Fruit fly (Drosophila melanogaster) whole organism, prepupa: ENCODE results near the gene Spase25.

ENCODE experiments used
- Blimp-1 ChIP-seq: fragments of 200-800 bp; sonication (Bioruptor generic); optimal IDR thresholded peaks from 3 replicates; lab custom pipeline; 2017; ENCODE audit warnings: missing biosample characterization, missing genetic modification characterization, mild to moderate bottlenecking, moderate library complexity, missing genetic modification reagents
- CG10631 ChIP-seq: fragments of 200-800 bp; sonication (Bioruptor generic); optimal IDR thresholded peaks from 2 replicates; lab custom pipeline; 2016; ENCODE audit warnings: missing biosample characterization, missing genetic modification characterization
- CG10669 ChIP-seq: fragments of 200-800 bp; sonication (Bioruptor generic); optimal IDR thresholded peaks from 3 replicates; lab custom pipeline; 2018; ENCODE audit warnings: missing biosample characterization, mild to moderate bottlenecking, missing genetic modification characterization, moderate library complexity
- CG11294 ChIP-seq: fragments of 200-800 bp; sonication (Bioruptor generic); IDR thresholded peaks from 2 replicates; pipeline ENCODE4 v1.3.6; 2022; ENCODE audit warnings: missing biosample characterization, missing genetic modification characterization
- CG11902 ChIP-seq: fragments of 200-800 bp; sonication (Bioruptor generic); optimal IDR thresholded peaks from 3 replicates; lab custom pipeline; 2016; ENCODE audit warnings: missing biosample characterization, missing genetic modification characterization
- CG15336 ChIP-seq: fragments of 200-800 bp; sonication (Bioruptor generic); IDR thresholded peaks from 2 replicates; pipeline ENCODE4 v1.3.6; 2022; ENCODE audit warnings: missing biosample characterization, missing genetic modification characterization
- CG31627 ChIP-seq: fragments of 200-800 bp; sonication (Bioruptor generic); optimal IDR thresholded peaks from 3 replicates; lab custom pipeline; 2016; ENCODE audit warnings: missing biosample characterization, missing genetic modification characterization
- CG34406 ChIP-seq: fragments of 200-800 bp; sonication (Bioruptor generic); optimal IDR thresholded peaks from 3 replicates; lab custom pipeline; 2016; ENCODE audit warnings: missing biosample characterization, missing genetic modification characterization
- CG4318 ChIP-seq: fragments of 200-800 bp; sonication (Bioruptor generic); optimal IDR thresholded peaks from 3 replicates; lab custom pipeline; 2017; ENCODE audit warnings: missing biosample characterization, mild to moderate bottlenecking, missing genetic modification characterization
- CG6163 ChIP-seq: fragments of 200-800 bp; sonication (Bioruptor generic); IDR thresholded peaks from 3 replicates; pipeline ENCODE4 v1.3.6; 2022; ENCODE audit warnings: missing biosample characterization, missing genetic modification characterization
- CG6276 ChIP-seq: fragments of 200-800 bp; sonication (Bioruptor generic); optimal IDR thresholded peaks from 2 replicates; lab custom pipeline; 2017; ENCODE audit warnings: missing biosample characterization, mild to moderate bottlenecking, missing genetic modification characterization
- CG6792 ChIP-seq: fragments of 200-800 bp; sonication (Bioruptor generic); optimal IDR thresholded peaks from 3 replicates; lab custom pipeline; 2016; ENCODE audit warnings: missing biosample characterization, missing genetic modification characterization
- CG6808 ChIP-seq: fragments of 200-800 bp; sonication (Bioruptor generic); optimal IDR thresholded peaks from 3 replicates; lab custom pipeline; 2017; ENCODE audit warnings: missing biosample characterization, missing genetic modification characterization, mild to moderate bottlenecking, moderate library complexity, missing genetic modification reagents
- CG6854 ChIP-seq: fragments of 200-800 bp; sonication (Bioruptor generic); optimal IDR thresholded peaks from 2 replicates; lab custom pipeline; 2017; ENCODE audit warnings: missing biosample characterization, mild to moderate bottlenecking, missing genetic modification characterization
- CG7368 ChIP-seq: fragments of 200-800 bp; sonication (Bioruptor generic); optimal IDR thresholded peaks from 3 replicates; lab custom pipeline; 2016; ENCODE audit warnings: missing biosample characterization, missing genetic modification characterization
- CG8119 ChIP-seq: fragments of 200-800 bp; sonication (Bioruptor generic); IDR thresholded peaks from 3 replicates; pipeline ENCODE4 v1.3.6; 2022; ENCODE audit warnings: missing biosample characterization, missing genetic modification characterization
- CG8319 ChIP-seq: fragments of 200-800 bp; sonication (Bioruptor generic); optimal IDR thresholded peaks from 3 replicates; lab custom pipeline; 2016; ENCODE audit warnings: missing biosample characterization, missing genetic modification characterization
- CG8632 ChIP-seq: fragments of 200-800 bp; sonication (Bioruptor generic); optimal IDR thresholded peaks from 3 replicates; lab custom pipeline; 2016; ENCODE audit warnings: missing biosample characterization, missing genetic modification characterization
- CG9139 ChIP-seq: fragments of 200-800 bp; sonication (Bioruptor generic); optimal IDR thresholded peaks from 3 replicates; lab custom pipeline; 2017; ENCODE audit warnings: missing biosample characterization, mild to moderate bottlenecking, missing genetic modification characterization
- Eip75B ChIP-seq: fragments of 200-800 bp; sonication (Bioruptor generic); optimal IDR thresholded peaks from 3 replicates; lab custom pipeline; 2016; ENCODE audit warnings: missing biosample characterization, missing genetic modification characterization
- Ets21C ChIP-seq: fragments of 200-800 bp; sonication (Bioruptor generic); optimal IDR thresholded peaks from 3 replicates; lab custom pipeline; 2016; ENCODE audit warnings: missing biosample characterization, missing genetic modification characterization
- Gug ChIP-seq: fragments of 200-800 bp; sonication (Bioruptor generic); IDR thresholded peaks from 2 replicates; pipeline ENCODE4 v1.3.6; 2022; ENCODE audit warnings: missing biosample characterization, missing genetic modification characterization
- Hr38 ChIP-seq: sonication (Bioruptor generic); optimal IDR thresholded peaks from 2 replicates; lab custom pipeline; 2016; ENCODE audit warnings: missing biosample characterization, missing genetic modification characterization
- Hr39 ChIP-seq: fragments of 200-800 bp; sonication (Bioruptor generic); optimal IDR thresholded peaks from 2 replicates; lab custom pipeline; 2016; ENCODE audit warnings: missing biosample characterization, missing genetic modification characterization
- Hr4 ChIP-seq: fragments of 200-800 bp; sonication (Bioruptor generic); optimal IDR thresholded peaks from 3 replicates; lab custom pipeline; 2016; ENCODE audit warnings: missing biosample characterization, missing genetic modification characterization
- Lpt ChIP-seq: fragments of 200-800 bp; sonication (Bioruptor generic); optimal IDR thresholded peaks from 3 replicates; lab custom pipeline; 2016; ENCODE audit warnings: missing biosample characterization, missing genetic modification characterization
- Met ChIP-seq: fragments of 200-800 bp; sonication (Bioruptor generic); optimal IDR thresholded peaks from 3 replicates; lab custom pipeline; 2016; ENCODE audit warnings: missing biosample characterization, missing genetic modification characterization
- OdsH ChIP-seq: fragments of 200-800 bp; sonication (Bioruptor generic); optimal IDR thresholded peaks from 3 replicates; lab custom pipeline; 2016; ENCODE audit warnings: missing biosample characterization, missing genetic modification characterization
- Sox102F ChIP-seq: fragments of 200-800 bp; sonication (Bioruptor generic); optimal IDR thresholded peaks from 2 replicates; lab custom pipeline; 2016; ENCODE audit warnings: missing biosample characterization, mild to moderate bottlenecking, missing genetic modification characterization
- Sox14 ChIP-seq: fragments of 200-800 bp; sonication (Bioruptor generic); optimal IDR thresholded peaks from 3 replicates; lab custom pipeline; 2016; ENCODE audit warnings: missing biosample characterization, missing genetic modification characterization
- Sox15 ChIP-seq: fragments of 200-800 bp; sonication (Bioruptor generic); optimal IDR thresholded peaks from 3 replicates; lab custom pipeline; 2016; ENCODE audit warnings: missing biosample characterization, missing genetic modification characterization
- achi ChIP-seq: fragments of 200-800 bp; sonication (Bioruptor generic); optimal IDR thresholded peaks from 3 replicates; lab custom pipeline; 2016; ENCODE audit warnings: missing biosample characterization, missing genetic modification characterization
- dac ChIP-seq: fragments of 200-800 bp; sonication (Bioruptor generic); optimal IDR thresholded peaks from 2 replicates; lab custom pipeline; 2017; ENCODE audit warnings: missing biosample characterization, mild to moderate bottlenecking, missing genetic modification characterization
- dsx ChIP-seq: fragments of 200-800 bp; optimal IDR thresholded peaks from 3 replicates; lab custom pipeline; 2019; ENCODE audit warnings: missing biosample characterization, mild to moderate bottlenecking, missing genetic modification characterization, moderate library complexity; ENCODE audit not compliant: poor library complexity, severe bottlenecking
- eg ChIP-seq: fragments of 200-800 bp; sonication (Bioruptor generic); IDR thresholded peaks from 3 replicates; pipeline ENCODE4 v1.3.6; 2022; ENCODE audit warnings: missing biosample characterization, missing genetic modification characterization
- esn ChIP-seq: fragments of 200-800 bp; sonication (Bioruptor generic); optimal IDR thresholded peaks from 2 replicates; lab custom pipeline; 2016; ENCODE audit warnings: missing biosample characterization, mild to moderate bottlenecking, missing genetic modification characterization, moderate library complexity
- fd59A ChIP-seq: fragments of 200-800 bp; sonication (Bioruptor generic); optimal IDR thresholded peaks from 2 replicates; lab custom pipeline; 2017; ENCODE audit warnings: missing biosample characterization, mild to moderate bottlenecking, missing genetic modification characterization, missing genetic modification reagents
- fd85E ChIP-seq: fragments of 200-800 bp; sonication (Bioruptor generic); optimal IDR thresholded peaks from 3 replicates; lab custom pipeline; 2016; ENCODE audit warnings: missing biosample characterization, missing genetic modification characterization
- lz ChIP-seq: fragments of 200-800 bp; sonication (Bioruptor generic); optimal IDR thresholded peaks from 3 replicates; lab custom pipeline; 2016; ENCODE audit warnings: missing biosample characterization, missing genetic modification characterization
- net ChIP-seq: fragments of 200-800 bp; sonication (Bioruptor generic); optimal IDR thresholded peaks from 3 replicates; lab custom pipeline; 2016; ENCODE audit warnings: missing biosample characterization, missing genetic modification characterization
- pdm3 ChIP-seq: fragments of 200-800 bp; sonication (Bioruptor generic); optimal IDR thresholded peaks from 3 replicates; lab custom pipeline; 2016; ENCODE audit warnings: missing biosample characterization, missing genetic modification characterization
- salr ChIP-seq, 2 experiments: fragments of 200-800 bp; sonication (Bioruptor generic); optimal IDR thresholded peaks; 3 replicates each; lab custom pipeline; 2016 to 2018; ENCODE audit warnings: missing biosample characterization in 2 of 2, missing genetic modification characterization in 2 of 2, mild to moderate bottlenecking in 1 of 2
- spab ChIP-seq: fragments of 200-800 bp; sonication (Bioruptor generic); optimal IDR thresholded peaks from 2 replicates; lab custom pipeline; 2017; ENCODE audit warnings: missing biosample characterization, mild to moderate bottlenecking, missing genetic modification characterization, missing genetic modification reagents
- ss ChIP-seq, 2 experiments: fragments of 200-800 bp; sonication (Bioruptor generic); optimal IDR thresholded peaks; 2 replicates in 1 of 2; 3 replicates in 1 of 2; lab custom pipeline; 2017 to 2018; ENCODE audit warnings: mild to moderate bottlenecking in 2 of 2, missing biosample characterization in 2 of 2, missing genetic modification characterization in 2 of 2, moderate library complexity in 1 of 2
- topi ChIP-seq: fragments of 200-800 bp; sonication (Bioruptor generic); optimal IDR thresholded peaks from 3 replicates; lab custom pipeline; 2016; ENCODE audit warnings: missing biosample characterization, missing genetic modification characterization
- vri ChIP-seq: fragments of 200-800 bp; sonication (Bioruptor generic); optimal IDR thresholded peaks from 3 replicates; lab custom pipeline; 2016; ENCODE audit warnings: missing biosample characterization, mild to moderate bottlenecking, missing genetic modification characterization

Spase25 gene

dm6 chrX:11441829-11442634, 43.0 kb upstream of the Spase25 start, which contains the start of gene Sk1 (continued):
- no peak for TF ChIP-seq CG7368 (GFP tag; lab: Kevin White, UChicago)
- TF ChIP-seq topi (GFP tag; lab: Kevin White, UChicago), result peak; percentile 33
- peak; percentile 16 for TF ChIP-seq Lpt (GFP tag; lab: Kevin White, UChicago)
- TF ChIP-seq Met (GFP tag; lab: Kevin White, UChicago), result peak; percentile 45
- TF ChIP-seq esn (GFP tag; lab: Kevin White, UChicago), result peak; percentile 33
- peak; percentile 35; the same call in 1 of the 2 replicates for TF ChIP-seq CG15336

- TF ChIP-seq Hr39 (GFP tag; lab: Kevin White, UChicago) (peak; percentile 89), CG34406 (peak; percentile 72), CG6854 (GFP tag; lab: Kevin White, UChicago) (peak; percentile 18), CG4318 (GFP tag; lab: Kevin White, UChicago) (peak; percentile 63), CG9139 (peak; percentile 21), CG6792 (GFP tag; lab: Kevin White, UChicago) (peak; percentile 84), CG6163 (GFP tag; lab: Robert Waterston, UW) (peak; percentile 89), CG31627 (GFP tag; lab: Kevin White, UChicago) (peak; percentile 87), Hr38 (no peak), Sox102F (GFP tag; lab: Kevin White, UChicago) (peak; percentile 77), Sox15 (GFP tag; lab: Kevin White, UChicago) (peak; percentile 75), Sox14 (GFP tag; lab: Kevin White, UChicago) (peak; percentile 86), spab (GFP tag; lab: Kevin White, UChicago) (peak; percentile 39), salr (GFP tag; optimal IDR thresholded peaks at IDR 0.05; lab: Kevin White, UChicago) (peak; percentile 37 to 59), dsx (GFP tag; lab: Kevin White, UChicago) (peak; percentile 59), dac (GFP tag; lab: Kevin White, UChicago) (peak; percentile 63), topi (GFP tag; lab: Kevin White, UChicago) (peak; percentile 80), CG11294 (GFP tag; lab: Robert Waterston, UW) (peak; percentile 87), CG8632 (GFP tag; lab: Kevin White, UChicago) (peak; percentile 72), CG6276 (peak; percentile 71), CG6808 (GFP tag; lab: Kevin White, UChicago) (peak; percentile 26), achi (GFP tag; lab: Kevin White, UChicago) (peak; percentile 76), OdsH (GFP tag; lab: Kevin White, UChicago) (peak; percentile 84), Ets21C (GFP tag; lab: Kevin White, UChicago) (peak; percentile 72), pdm3 (GFP tag; lab: Kevin White, UChicago) (peak; percentile 89), CG11902 (GFP tag; lab: Kevin White, UChicago) (peak; percentile 79), eg (GFP tag; lab: Robert Waterston, UW) (peak; percentile 94), Gug (GFP tag; lab: Robert Waterston, UW) (peak; percentile 85), CG15336 (peak; percentile 80), vri (peak; percentile 76), Hr4 (GFP tag; lab: Kevin White, UChicago) (peak; percentile 84), CG8119 (GFP tag; lab: Robert Waterston, UW) (peak; percentile 79; the same call in 2 of the 3 replicates), CG10669 (GFP tag; lab: Kevin White, UChicago) (peak; percentile 73), Blimp-1 (GFP tag; lab: Kevin White, UChicago) (peak; percentile 26), ss (GFP tag; optimal IDR thresholded peaks at IDR 0.05; lab: Kevin White, UChicago) (peak in 1 of 2 experiments; percentile 59), Lpt (GFP tag; lab: Kevin White, UChicago) (peak; percentile 64), CG10631 (peak; percentile 73), Eip75B (GFP tag; lab: Kevin White, UChicago) (peak; percentile 42), esn (GFP tag; lab: Kevin White, UChicago) (peak; percentile 83), fd85E (peak; percentile 43), CG8319 (GFP tag; lab: Kevin White, UChicago) (peak; percentile 74), lz (peak; percentile 86), net (GFP tag; lab: Kevin White, UChicago) (peak; percentile 75), fd59A (GFP tag; lab: Kevin White, UChicago) (peak; percentile 59)
Observed at dm6 chrX:11446792-11447405, 38.2 kb upstream of the Spase25 start.
